Fruit fly (Drosophila melanogaster): Measurements from ENCODE around the gene Tace.

Tace gene

DNA sequence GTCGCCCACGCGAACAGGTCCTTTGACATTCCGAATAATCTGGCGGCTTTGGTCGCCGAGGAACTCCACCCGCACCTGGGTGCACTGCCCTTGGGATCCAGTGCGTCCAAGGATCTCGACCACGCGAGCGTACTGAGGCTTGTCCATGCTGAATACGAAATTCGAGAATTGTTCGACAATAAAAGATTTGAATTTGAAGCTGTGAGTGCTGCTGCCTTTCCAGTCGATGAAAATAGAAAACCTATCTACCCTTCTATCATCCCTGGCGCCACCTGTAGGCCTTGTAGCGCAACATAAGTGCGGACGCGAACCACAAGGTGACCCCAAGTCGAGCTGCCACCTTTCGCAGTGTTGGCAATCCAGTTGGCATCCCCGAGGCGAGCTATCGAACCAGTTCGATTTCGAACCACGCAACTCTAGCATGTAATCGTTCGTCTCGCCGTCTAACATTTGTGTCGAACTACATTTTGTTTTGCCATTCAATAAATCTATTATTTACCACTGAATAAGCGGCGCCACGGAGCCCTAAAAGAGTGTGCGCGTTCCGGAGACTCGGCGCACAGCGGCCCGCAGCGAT lies 22.2 kb downstream of the Tace start, which contains the start of the genes RpS28a and Axn:
RpS28a (minus strand) TSS at position 197 of the 577 bp plus-strand sequence.
Axn (plus strand) TSS at position 391 of the 577 bp plus-strand sequence.
- no peak for TF ChIP-seq pan (optimal IDR thresholded peaks at IDR 0.05)
- no peak for TF ChIP-seq EcR (GFP tag; optimal IDR thresholded peaks at IDR 0.05)
- TF ChIP-seq usp (GFP tag; optimal IDR thresholded peaks at IDR 0.05): no peak
- no peak for TF ChIP-seq Dll (optimal IDR thresholded peaks at IDR 0.05)
- no peak for TF ChIP-seq CG8478 (optimal IDR thresholded peaks at IDR 0.05)
- no peak for TF ChIP-seq psq (optimal IDR thresholded peaks at IDR 0.05)

DNA sequence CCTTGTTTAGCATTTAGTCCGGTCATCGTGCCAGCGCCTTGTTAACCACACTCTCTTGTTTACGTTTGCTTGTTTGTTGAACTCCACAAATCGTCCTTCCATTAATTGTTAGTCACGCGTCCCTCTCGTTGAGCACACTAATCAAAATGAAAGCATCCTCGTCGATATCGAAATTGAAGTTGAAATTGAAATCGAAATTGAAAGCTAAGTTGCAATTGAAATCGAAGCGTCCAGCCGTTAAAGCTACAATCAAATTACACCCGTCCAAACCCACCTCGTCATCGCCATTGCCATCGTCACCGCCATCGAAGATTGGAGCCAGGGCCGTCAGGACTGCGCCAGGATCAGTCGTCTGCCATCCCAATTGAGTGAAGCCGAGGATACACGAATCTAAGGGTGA lies 23.1 kb downstream of the Tace start:
- TF ChIP-seq psq (optimal IDR thresholded peaks at IDR 0.05): no peak
- TF ChIP-seq pan (optimal IDR thresholded peaks at IDR 0.05): no peak
- no peak for TF ChIP-seq EcR (GFP tag; optimal IDR thresholded peaks at IDR 0.05)
- TF ChIP-seq Dll (optimal IDR thresholded peaks at IDR 0.05): no peak
- no peak for TF ChIP-seq usp (GFP tag; optimal IDR thresholded peaks at IDR 0.05)
- no peak for TF ChIP-seq CG8478 (optimal IDR thresholded peaks at IDR 0.05)

dm6 chr3R:30030061-30030460 lies 29.7 kb downstream of the Tace start:
- TF ChIP-seq EcR (GFP tag; optimal IDR thresholded peaks at IDR 0.05) (no peak), CG8478 (optimal IDR thresholded peaks at IDR 0.05) (no peak), pan (optimal IDR thresholded peaks at IDR 0.05) (no peak), psq (optimal IDR thresholded peaks at IDR 0.05) (no peak), usp (GFP tag; optimal IDR thresholded peaks at IDR 0.05) (no peak), Dll (optimal IDR thresholded peaks at IDR 0.05) (no peak)

DNA sequence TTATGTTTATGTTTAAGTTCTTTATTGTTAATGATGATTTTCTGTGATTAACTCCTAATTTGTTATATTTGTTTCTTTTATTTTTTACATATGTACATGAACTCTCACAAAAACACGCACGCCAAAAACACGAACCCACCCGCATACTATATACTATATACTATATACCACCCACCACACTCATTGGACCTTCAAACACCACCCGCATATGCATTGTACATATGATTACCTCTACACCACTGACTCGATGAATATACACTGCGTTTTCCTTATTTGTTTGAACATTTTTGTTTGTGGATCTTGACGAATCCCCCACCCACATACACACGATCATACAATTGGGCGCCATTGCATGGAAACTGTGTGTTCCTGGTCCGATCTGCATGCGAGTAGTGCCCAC lies 32.0 kb downstream of the Tace start:
- no peak for TF ChIP-seq usp (GFP tag; optimal IDR thresholded peaks at IDR 0.05)
- no peak for TF ChIP-seq Dll (optimal IDR thresholded peaks at IDR 0.05)
- no peak for TF ChIP-seq CG8478 (optimal IDR thresholded peaks at IDR 0.05)
- TF ChIP-seq EcR (GFP tag; optimal IDR thresholded peaks at IDR 0.05): no peak
- no peak for TF ChIP-seq psq (optimal IDR thresholded peaks at IDR 0.05)
- TF ChIP-seq pan (optimal IDR thresholded peaks at IDR 0.05): no peak

dm6 chr3R:30036609-30037008 lies 36.3 kb downstream of the Tace start, which contains the start of gene ZIPIC:
TSS of gene ZIPIC (minus strand) at chr3R:30036870.
- TF ChIP-seq EcR (GFP tag; optimal IDR thresholded peaks at IDR 0.05) (no peak), Dll (optimal IDR thresholded peaks at IDR 0.05) (no peak), psq (optimal IDR thresholded peaks at IDR 0.05) (no peak), usp (GFP tag; optimal IDR thresholded peaks at IDR 0.05) (no peak), CG8478 (optimal IDR thresholded peaks at IDR 0.05) (no peak), pan (optimal IDR thresholded peaks at IDR 0.05) (no peak)

- no peak for TF ChIP-seq pan (optimal IDR thresholded peaks at IDR 0.05)
- no peak for TF ChIP-seq usp (GFP tag; optimal IDR thresholded peaks at IDR 0.05)
- no peak for TF ChIP-seq Dll (optimal IDR thresholded peaks at IDR 0.05)
- TF ChIP-seq psq (optimal IDR thresholded peaks at IDR 0.05): no peak
- no peak for TF ChIP-seq EcR (GFP tag; optimal IDR thresholded peaks at IDR 0.05)
- TF ChIP-seq CG8478 (optimal IDR thresholded peaks at IDR 0.05): no peak
These were observed 37.3 kb downstream of the Tace start, which contains the start of gene ocn for dm6 chr3R:30037630-30038029. TSS of gene ocn (minus strand) at chr3R:30037730.

dm6 chr3R:30038628-30039027 lies 38.3 kb downstream of the Tace start, which contains the start of gene janB:
TSS of gene janB (minus strand) at chr3R:30038728.
- TF ChIP-seq usp (GFP tag; optimal IDR thresholded peaks at IDR 0.05) (no peak), pan (optimal IDR thresholded peaks at IDR 0.05) (no peak), EcR (GFP tag; optimal IDR thresholded peaks at IDR 0.05) (no peak), psq (optimal IDR thresholded peaks at IDR 0.05) (no peak)

DNA sequence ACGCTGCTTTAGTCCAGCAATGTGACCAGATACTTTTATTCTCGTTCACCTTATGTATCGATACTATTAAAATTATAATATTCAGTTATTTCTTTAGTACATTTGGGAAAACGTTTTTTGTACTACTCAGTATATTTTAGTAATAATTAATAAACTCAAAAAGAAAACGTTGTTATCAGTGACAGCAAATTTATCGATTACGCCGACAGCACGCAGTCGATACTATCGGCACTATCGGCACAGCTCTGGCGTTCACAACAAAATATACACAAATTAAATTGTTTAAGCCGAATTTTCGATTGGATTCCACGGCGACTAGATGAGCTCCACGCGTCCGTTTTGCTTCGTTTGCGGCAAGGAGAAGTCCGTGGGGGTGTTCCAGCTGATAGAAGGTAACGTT lies 39.2 kb downstream of the Tace start, which contains the start of the genes janA, Sry-alpha and Sry-beta:
janA (minus strand) TSS at position 40 of the 400 bp plus-strand sequence.
Sry-alpha (plus strand) TSS at position 226 of the 400 bp plus-strand sequence.
Sry-beta (plus strand) TSS at position 226 of the 400 bp plus-strand sequence.
- TF ChIP-seq usp (GFP tag; optimal IDR thresholded peaks at IDR 0.05) (no peak), pan (optimal IDR thresholded peaks at IDR 0.05) (no peak), Dll (optimal IDR thresholded peaks at IDR 0.05) (no peak), CG8478 (optimal IDR thresholded peaks at IDR 0.05) (no peak), EcR (GFP tag; optimal IDR thresholded peaks at IDR 0.05) (no peak), psq (optimal IDR thresholded peaks at IDR 0.05) (no peak)

dm6 chr3R:30040879-30041278 lies 40.5 kb downstream of the Tace start:
- TF ChIP-seq psq (optimal IDR thresholded peaks at IDR 0.05) (no peak), pan (optimal IDR thresholded peaks at IDR 0.05) (no peak), Dll (optimal IDR thresholded peaks at IDR 0.05) (no peak), usp (GFP tag; optimal IDR thresholded peaks at IDR 0.05) (no peak), CG8478 (optimal IDR thresholded peaks at IDR 0.05) (no peak), EcR (GFP tag; optimal IDR thresholded peaks at IDR 0.05) (no peak)

- no peak for TF ChIP-seq usp (GFP tag; optimal IDR thresholded peaks at IDR 0.05)
- no peak for TF ChIP-seq psq (optimal IDR thresholded peaks at IDR 0.05)
- no peak for TF ChIP-seq CG8478 (optimal IDR thresholded peaks at IDR 0.05)
- no peak for TF ChIP-seq Dll (optimal IDR thresholded peaks at IDR 0.05)
- TF ChIP-seq pan (optimal IDR thresholded peaks at IDR 0.05): no peak
- TF ChIP-seq EcR (GFP tag; optimal IDR thresholded peaks at IDR 0.05): no peak
These were observed 42.9 kb downstream of the Tace start, which contains the start of gene Sry-delta for dm6 chr3R:30043139-30043744. TSS of gene Sry-delta (plus strand) at chr3R:30043341.

dm6 chr3R:30046029-30047001 lies 46.0 kb downstream of the Tace start, which contains the start of the genes RpL32 and CG7943:
TSS of gene RpL32 (minus strand) at chr3R:30046161.
TSS of gene CG7943 (plus strand) at chr3R:30046470.
- no peak for TF ChIP-seq EcR (GFP tag; optimal IDR thresholded peaks at IDR 0.05)
- no peak for TF ChIP-seq Dll (optimal IDR thresholded peaks at IDR 0.05)
- no peak for TF ChIP-seq usp (GFP tag; optimal IDR thresholded peaks at IDR 0.05)
- no peak for TF ChIP-seq psq (optimal IDR thresholded peaks at IDR 0.05)
- TF ChIP-seq pan (optimal IDR thresholded peaks at IDR 0.05): no peak
- TF ChIP-seq CG8478 (optimal IDR thresholded peaks at IDR 0.05): no peak

Measured in whole organism.